Fruit fly (Drosophila melanogaster) whole organism: ENCODE measurements around the gene Cpsf73.

Experiments
- pan ChIP-seq: fragments of >200 bp; optimal IDR thresholded peaks from 2 replicates; lab custom pipeline; 2017
- usp ChIP-seq: fragments of >200 bp; optimal IDR thresholded peaks from 2 replicates; lab custom pipeline; 2017; ENCODE audit warnings: missing biosample characterization, missing genetic modification characterization, mixed read lengths

- TF ChIP-seq pan (lab: Kevin White, UChicago) (no peak), usp (GFP tag; lab: Kevin White, UChicago) (no peak)
Measured at dm6 chr3R:18641242-18641757, 22.1 kb downstream of the Cpsf73 start, which contains the start of gene CG14301.
